Worm (Caenorhabditis elegans): ENCODE results near the gene Y9C9A.8.

DNA sequence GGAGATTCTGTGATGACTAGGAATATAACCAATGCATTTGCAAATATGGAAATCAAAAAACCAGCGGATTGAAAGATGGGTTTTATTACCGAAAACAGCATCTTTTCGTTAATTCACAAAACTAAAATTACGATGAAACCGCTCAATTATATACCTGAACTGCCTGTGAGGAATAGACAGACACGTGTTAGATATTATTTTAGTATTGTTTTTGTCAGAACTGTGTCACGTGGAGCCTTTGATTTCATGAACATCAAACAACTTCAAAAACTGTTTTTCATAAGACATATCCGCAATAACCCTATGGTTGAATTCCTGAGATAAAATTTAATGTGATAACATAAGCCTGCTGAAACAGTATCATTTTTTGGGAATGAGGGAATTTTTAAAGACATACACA lies 26.2 kb upstream of the Y9C9A.8 start, which contains the start of gene str-161:
- TF ChIP-seq unc-86 (tag; optimal IDR thresholded peaks at IDR 0.05) (no peak), aly-2 (tag; optimal IDR thresholded peaks at IDR 0.05) (no peak), elt-2 (tag; optimal IDR thresholded peaks at IDR 0.05) (no peak)
